Worm (Caenorhabditis elegans): ENCODE results near the gene W05B2.2.

W05B2.2 gene

DNA sequence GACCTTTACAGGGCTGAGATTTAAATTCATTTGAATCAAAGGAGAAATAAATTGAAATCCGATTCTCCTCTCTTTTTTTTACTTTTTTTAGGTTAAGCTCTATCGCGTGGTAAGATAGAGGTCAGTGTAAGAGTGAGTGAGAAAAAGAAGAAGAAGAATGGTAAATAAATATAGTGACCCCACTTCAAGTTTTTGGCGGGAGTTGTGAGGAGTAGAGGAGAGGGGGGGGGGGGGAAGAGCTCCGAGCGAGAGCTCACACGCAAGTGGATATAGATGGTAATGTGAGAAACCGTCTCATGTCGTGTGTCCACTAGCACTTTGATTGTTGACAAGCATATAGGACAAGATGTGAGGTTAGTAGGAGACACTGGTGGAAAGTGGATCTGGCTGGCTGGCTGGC lies at the start of gene W05B2.2:
Gene W05B2.2 (minus strand): TSS at position 101 of the 400 bp plus-strand sequence.
- no peak for TF ChIP-seq ceh-9 (tag; optimal IDR thresholded peaks at IDR 0.05)
- TF ChIP-seq nhr-237 (tag; optimal IDR thresholded peaks at IDR 0.05) = no peak
- TF ChIP-seq nhr-11 (tag; optimal IDR thresholded peaks at IDR 0.05) = no peak
- TF ChIP-seq pha-4 (tag; optimal IDR thresholded peaks at IDR 0.05) = no peak
- TF ChIP-seq skn-1 (tag; optimal IDR thresholded peaks at IDR 0.05) = no peak
- TF ChIP-seq nhr-43 (tag; optimal IDR thresholded peaks at IDR 0.05; ENCODE audit: poor library complexity, severe bottlenecking) = no peak
- no peak for TF ChIP-seq unc-39 (tag; optimal IDR thresholded peaks at IDR 0.05)
- no peak for TF ChIP-seq ZK546.5 (tag; optimal IDR thresholded peaks at IDR 0.05)
- TF ChIP-seq daf-12 (tag; optimal IDR thresholded peaks at IDR 0.05) = no peak
- no peak for TF ChIP-seq zag-1 (tag; optimal IDR thresholded peaks at IDR 0.05)
- TF ChIP-seq lsy-12 (tag; optimal IDR thresholded peaks at IDR 0.05) = no peak
- TF ChIP-seq tbx-2 (tag; optimal IDR thresholded peaks at IDR 0.05) = no peak
- no peak for TF ChIP-seq sea-2 (GFP tag; optimal IDR thresholded peaks at IDR 0.05)
- no peak for TF ChIP-seq nhr-12 (tag; optimal IDR thresholded peaks at IDR 0.05)
- no peak for TF ChIP-seq elt-2 (tag; optimal IDR thresholded peaks at IDR 0.05)
- TF ChIP-seq nfya-1 (tag; optimal IDR thresholded peaks at IDR 0.05; ENCODE audit: insufficient read depth) = no peak
- no peak for TF ChIP-seq mml-1 (tag; optimal IDR thresholded peaks at IDR 0.05)
- no peak for TF ChIP-seq ama-1 (optimal IDR thresholded peaks at IDR 0.05)
- no peak for TF ChIP-seq eor-1 (tag; optimal IDR thresholded peaks at IDR 0.05)
- no peak for TF ChIP-seq nhr-67 (tag; optimal IDR thresholded peaks at IDR 0.05)

DNA sequence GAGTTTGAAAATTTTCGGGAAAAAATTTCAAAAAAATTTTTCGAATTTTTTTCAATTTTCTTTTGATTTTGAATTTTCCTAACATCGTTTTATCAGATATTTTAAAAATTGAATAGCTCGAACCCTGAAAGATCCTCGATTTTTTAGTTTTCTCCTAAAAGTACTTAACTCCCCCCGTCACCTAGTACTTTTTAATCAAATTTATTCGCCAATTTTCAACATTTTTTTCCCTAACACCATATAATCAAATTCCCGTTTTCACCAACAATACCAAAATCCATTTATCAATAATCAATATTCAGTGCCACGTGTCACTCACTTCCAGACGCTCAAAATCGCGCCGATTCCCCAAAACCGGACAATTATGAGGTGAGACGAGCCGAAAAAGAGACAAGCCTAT lies 45.4 kb upstream of the W05B2.2 start, which contains the start of gene kvs-4:
Gene kvs-4 (plus strand): TSS at position 301 of the 400 bp plus-strand sequence.
- no peak for TF ChIP-seq lin-39 (tag; optimal IDR thresholded peaks at IDR 0.05)
- TF ChIP-seq lin-15B (tag; optimal IDR thresholded peaks at IDR 0.05) = no peak

DNA sequence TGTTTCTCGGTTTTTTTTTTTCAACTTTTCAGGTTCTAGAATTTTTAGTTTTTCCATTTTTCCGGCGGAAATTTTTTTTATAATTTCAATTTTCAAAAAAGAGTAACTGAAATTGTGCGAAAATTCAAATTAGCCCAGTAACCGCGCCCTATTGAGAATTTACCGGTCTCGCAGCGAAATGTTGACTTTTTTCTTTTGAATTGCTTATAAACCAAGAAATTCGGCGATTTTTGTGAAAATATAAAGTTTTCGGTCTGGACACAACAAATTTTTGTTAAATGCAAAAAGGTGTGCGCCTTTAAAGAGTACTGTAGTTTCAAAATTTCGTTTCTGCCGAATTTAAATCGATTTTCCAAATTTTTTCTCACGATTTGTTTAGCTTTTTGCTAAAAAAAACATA lies 43.7 kb upstream of the W05B2.2 start:
- TF ChIP-seq skn-1 (tag; optimal IDR thresholded peaks at IDR 0.05) (no peak), pha-4 (tag; optimal IDR thresholded peaks at IDR 0.05) (no peak), aly-2 (tag; optimal IDR thresholded peaks at IDR 0.05) (no peak), lin-39 (tag; optimal IDR thresholded peaks at IDR 0.05) (no peak), egl-27 (tag; optimal IDR thresholded peaks at IDR 0.05) (no peak)

DNA sequence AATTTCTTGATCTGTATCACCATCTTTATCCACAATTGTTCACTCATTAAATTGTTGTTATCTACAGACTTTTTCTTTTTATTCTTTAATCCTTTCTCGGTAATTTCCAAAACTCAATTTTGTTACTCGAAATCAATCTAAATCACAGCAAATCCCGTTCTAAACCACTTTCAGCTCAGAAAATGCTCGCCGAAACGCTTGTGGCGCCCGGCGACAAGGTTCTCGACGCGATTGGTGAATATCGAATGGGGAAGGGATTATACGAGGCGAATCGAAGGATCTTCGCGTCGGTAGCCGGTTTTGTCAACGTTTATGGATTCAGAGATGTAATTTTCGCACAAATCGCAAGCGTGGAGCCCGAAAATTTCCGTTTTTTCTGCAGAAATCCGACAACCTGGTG lies 42.0 kb upstream of the W05B2.2 start, which contains the start of gene exos-1:
Gene exos-1 (plus strand): TSS at position 175 of the 400 bp plus-strand sequence.
- no peak for TF ChIP-seq ama-1 (optimal IDR thresholded peaks at IDR 0.05)
- no peak for TF ChIP-seq ceh-82 (tag; optimal IDR thresholded peaks at IDR 0.05)
- no peak for TF ChIP-seq R02D3.7 (tag; optimal IDR thresholded peaks at IDR 0.05)
- no peak for TF ChIP-seq daf-12 (tag; optimal IDR thresholded peaks at IDR 0.05)
- no peak for TF ChIP-seq elt-2 (tag; optimal IDR thresholded peaks at IDR 0.05)
- TF ChIP-seq elt-1 (tag; optimal IDR thresholded peaks at IDR 0.05) = no peak
- TF ChIP-seq zag-1 (tag; optimal IDR thresholded peaks at IDR 0.05) = no peak

DNA sequence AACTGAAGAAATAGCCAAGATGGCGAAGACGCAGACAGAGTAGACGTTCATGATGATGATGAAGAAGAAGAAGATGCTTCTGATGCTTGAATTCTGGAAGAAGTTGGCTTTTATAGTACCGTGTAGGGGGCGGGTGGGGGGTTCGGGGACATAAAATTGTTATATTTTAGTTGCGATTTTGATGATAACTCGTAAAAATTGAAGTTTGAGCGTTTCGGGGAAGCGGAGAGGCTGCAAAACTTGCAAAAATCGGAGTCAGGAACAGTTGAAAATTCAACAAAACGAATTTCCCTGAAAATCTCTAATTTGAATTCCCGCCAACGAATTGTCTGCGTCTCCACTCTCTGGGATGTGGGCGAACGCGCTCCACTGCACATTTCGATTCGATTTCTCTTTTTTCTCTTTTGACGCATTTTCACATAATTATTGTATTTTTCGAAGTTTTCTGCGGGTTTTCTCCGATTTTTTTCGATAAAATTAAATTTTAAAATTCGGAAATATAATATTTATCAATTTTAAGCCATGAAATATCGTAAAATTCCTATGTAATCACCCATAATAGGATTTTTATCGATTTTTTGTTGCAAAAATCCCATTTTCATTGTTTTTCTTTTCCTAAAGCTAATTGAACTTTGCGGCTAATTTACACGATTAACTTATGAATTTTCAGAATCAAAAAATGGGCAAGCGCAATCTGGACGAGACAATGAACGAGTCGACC lies 40.8 kb upstream of the W05B2.2 start, which contains the start of the genes fipr-17 and Y48A6B.3:
Gene fipr-17 (minus strand): TSS at position 51 of the 721 bp plus-strand sequence.
Gene Y48A6B.3 (plus strand): TSS at position 671 of the 721 bp plus-strand sequence.
- TF ChIP-seq aly-2 (tag; optimal IDR thresholded peaks at IDR 0.05) = no peak
- no peak for TF ChIP-seq ztf-4 (tag; optimal IDR thresholded peaks at IDR 0.05)
- TF ChIP-seq nhr-77 (tag; optimal IDR thresholded peaks at IDR 0.05) = no peak
- TF ChIP-seq fkh-2 (tag; optimal IDR thresholded peaks at IDR 0.05) = no peak
- TF ChIP-seq sea-2 (GFP tag; optimal IDR thresholded peaks at IDR 0.05) = no peak
- TF ChIP-seq nhr-11 (tag; optimal IDR thresholded peaks at IDR 0.05) = no peak
- TF ChIP-seq ZK546.5 (tag; optimal IDR thresholded peaks at IDR 0.05) = no peak
- TF ChIP-seq ceh-16 (tag; optimal IDR thresholded peaks at IDR 0.05) = no peak
- TF ChIP-seq pha-4 (tag; optimal IDR thresholded peaks at IDR 0.05) = peak; percentile 96
- TF ChIP-seq ztf-11 (tag; optimal IDR thresholded peaks at IDR 0.05) = no peak
- TF ChIP-seq ama-1 (optimal IDR thresholded peaks at IDR 0.05) = peak; percentile 80
- peak; percentile 96 for TF ChIP-seq lin-15B (tag; optimal IDR thresholded peaks at IDR 0.05)
- TF ChIP-seq unc-62 (GFP tag; optimal IDR thresholded peaks at IDR 0.05) = no peak
- peak; percentile 17 for TF ChIP-seq pqm-1 (tag; optimal IDR thresholded peaks at IDR 0.05)
- TF ChIP-seq daf-12 (tag; optimal IDR thresholded peaks at IDR 0.05) = no peak
- TF ChIP-seq hmg-11 (tag; optimal IDR thresholded peaks at IDR 0.05) = peak; percentile 76
- TF ChIP-seq zag-1 (tag; optimal IDR thresholded peaks at IDR 0.05) = no peak
- TF ChIP-seq nhr-43 (tag; optimal IDR thresholded peaks at IDR 0.05; ENCODE audit: poor library complexity, severe bottlenecking) = peak; percentile 66
- no peak for TF ChIP-seq fos-1 (tag; optimal IDR thresholded peaks at IDR 0.05)
- no peak for TF ChIP-seq lsy-12 (tag; optimal IDR thresholded peaks at IDR 0.05)
- TF ChIP-seq nhr-76 (tag; optimal IDR thresholded peaks at IDR 0.05) = no peak
- TF ChIP-seq skn-1 (tag; optimal IDR thresholded peaks at IDR 0.05) = peak; percentile 88
- TF ChIP-seq nhr-25 (tag; optimal IDR thresholded peaks at IDR 0.05) = peak; percentile 75
- TF ChIP-seq snpc-4 (tag; optimal IDR thresholded peaks at IDR 0.05) = peak; percentile 83
- TF ChIP-seq R02D3.7 (tag; optimal IDR thresholded peaks at IDR 0.05) = peak; percentile 62
- no peak for TF ChIP-seq ceh-9 (tag; optimal IDR thresholded peaks at IDR 0.05)
- no peak for TF ChIP-seq eor-1 (tag; optimal IDR thresholded peaks at IDR 0.05)
- TF ChIP-seq nhr-12 (tag; optimal IDR thresholded peaks at IDR 0.05) = no peak
- TF ChIP-seq elt-2 (tag; optimal IDR thresholded peaks at IDR 0.05) = peak; percentile 43
- peak; percentile 32 for TF ChIP-seq egl-5 (tag; optimal IDR thresholded peaks at IDR 0.05)
- TF ChIP-seq elt-1 (tag; optimal IDR thresholded peaks at IDR 0.05) = no peak
- no peak for TF ChIP-seq ceh-82 (tag; optimal IDR thresholded peaks at IDR 0.05)
- no peak for TF ChIP-seq egl-27 (tag; optimal IDR thresholded peaks at IDR 0.05)
- TF ChIP-seq fkh-10 (GFP tag; optimal IDR thresholded peaks at IDR 0.05) = no peak
- TF ChIP-seq lin-39 (tag; optimal IDR thresholded peaks at IDR 0.05) = peak; percentile 91

Data from whole organism, L3 larva.